Fruit fly (Drosophila melanogaster): ENCODE data around the gene CG17294.

The CG17294 gene

dm6 chr2L:8370364-8371326 is 6.2 kb upstream of the CG17294 start, which contains the start of gene CG17292 (continued):
- TF ChIP-seq CG6254 (GFP tag; optimal IDR thresholded peaks at IDR 0.05) (peak; percentile 10), HmgD (GFP tag; optimal IDR thresholded peaks at IDR 0.05) (peak; percentile 16), chn (GFP tag; optimal IDR thresholded peaks at IDR 0.05) (no peak), Vsx1 (GFP tag; optimal IDR thresholded peaks at IDR 0.05) (peak; percentile 62), CG10565 (GFP tag; optimal IDR thresholded peaks at IDR 0.05) (no peak), sr (GFP tag; IDR thresholded peaks at IDR 0.05) (peak; percentile 61; the same call in 2 of the 3 replicates), lbe (GFP tag; optimal IDR thresholded peaks at IDR 0.05) (no peak), CG9932 (GFP tag; IDR thresholded peaks at IDR 0.05) (peak; percentile 73), trem (tag; optimal IDR thresholded peaks at IDR 0.05) (no peak), CG33557 (GFP tag; optimal IDR thresholded peaks at IDR 0.05) (peak; percentile 24), Gug (GFP tag; IDR thresholded peaks at IDR 0.05) (peak; percentile 40; the same call in 2 of the 4 replicates), Hand (GFP tag; optimal IDR thresholded peaks at IDR 0.05) (peak; percentile 30), CG7839 (tag; optimal IDR thresholded peaks at IDR 0.05) (no peak), CG1529 (GFP tag; optimal IDR thresholded peaks at IDR 0.05) (no peak), amos (GFP tag; IDR thresholded peaks at IDR 0.05; ENCODE audit: partially characterized antibody) (peak; percentile 94), stwl (tag; optimal IDR thresholded peaks at IDR 0.05) (peak; percentile 62), Nf-YB (GFP tag; optimal IDR thresholded peaks at IDR 0.05) (peak; percentile 94), CG4820 (GFP tag; optimal IDR thresholded peaks at IDR 0.05) (no peak), hth (optimal IDR thresholded peaks at IDR 0.05) (no peak), emc (GFP tag; optimal IDR thresholded peaks at IDR 0.05) (no peak), CG17568 (GFP tag; optimal IDR thresholded peaks at IDR 0.05) (no peak), CG18619 (GFP tag; optimal IDR thresholded peaks at IDR 0.05) (peak; percentile 61), CG17359 (tag; optimal IDR thresholded peaks at IDR 0.05) (peak; percentile 38), CG10431 (GFP tag; optimal IDR thresholded peaks at IDR 0.05) (no peak), CG34224 (GFP tag; IDR thresholded peaks at IDR 0.05; ENCODE audit: partially characterized antibody) (peak; percentile 88), CG31365 (tag; optimal IDR thresholded peaks at IDR 0.05) (peak; percentile 24), Neu2 (GFP tag; optimal IDR thresholded peaks at IDR 0.05; ENCODE audit: borderline replicate concordance) (no peak), CG11696 (GFP tag; IDR thresholded peaks at IDR 0.05) (0 out of 2 replicates have a peak, but pooled peaks have one; percentile 10), Dbx (GFP tag; IDR thresholded peaks at IDR 0.05) (peak; percentile 82; the same call in 2 of the 3 replicates), org-1 (GFP tag; optimal IDR thresholded peaks at IDR 0.05) (peak; percentile 43), CG15696 (tag; optimal IDR thresholded peaks at IDR 0.05) (no peak), CG2129 (GFP tag; IDR thresholded peaks at IDR 0.05; ENCODE audit: partially characterized antibody) (peak; percentile 31; the same call in 1 of the 2 replicates), CG2120 (GFP tag; optimal IDR thresholded peaks at IDR 0.05) (peak; percentile 60), phol (tag; optimal IDR thresholded peaks at IDR 0.05) (peak; percentile 27), NC2β (GFP tag; optimal IDR thresholded peaks at IDR 0.05) (peak; percentile 32), CG1647 (GFP tag; optimal IDR thresholded peaks at IDR 0.05) (peak; percentile 28), Xbp1 (GFP tag; optimal IDR thresholded peaks at IDR 0.05) (peak; percentile 12), gcm (GFP tag; optimal IDR thresholded peaks at IDR 0.05) (peak; percentile 59), CG9609 (GFP tag; optimal IDR thresholded peaks at IDR 0.05) (no peak), CG3847 (GFP tag; IDR thresholded peaks at IDR 0.05) (peak; percentile 61), CG3407 (GFP tag; optimal IDR thresholded peaks at IDR 0.05) (peak; percentile 51), H2.0 (GFP tag; IDR thresholded peaks at IDR 0.05) (peak; percentile 37; the same call in 1 of the 2 replicates), CG11723 (GFP tag; optimal IDR thresholded peaks at IDR 0.05) (peak; percentile 16), CG7556 (GFP tag; optimal IDR thresholded peaks at IDR 0.05) (no peak), gcm2 (GFP tag; optimal IDR thresholded peaks at IDR 0.05) (no peak), zf30C (GFP tag; optimal IDR thresholded peaks at IDR 0.05) (no peak), TFAM (GFP tag; optimal IDR thresholded peaks at IDR 0.05) (no peak)
